Fruit fly (Drosophila melanogaster): ENCODE measurements around the gene CG45067.

The CG45067 gene

DNA sequence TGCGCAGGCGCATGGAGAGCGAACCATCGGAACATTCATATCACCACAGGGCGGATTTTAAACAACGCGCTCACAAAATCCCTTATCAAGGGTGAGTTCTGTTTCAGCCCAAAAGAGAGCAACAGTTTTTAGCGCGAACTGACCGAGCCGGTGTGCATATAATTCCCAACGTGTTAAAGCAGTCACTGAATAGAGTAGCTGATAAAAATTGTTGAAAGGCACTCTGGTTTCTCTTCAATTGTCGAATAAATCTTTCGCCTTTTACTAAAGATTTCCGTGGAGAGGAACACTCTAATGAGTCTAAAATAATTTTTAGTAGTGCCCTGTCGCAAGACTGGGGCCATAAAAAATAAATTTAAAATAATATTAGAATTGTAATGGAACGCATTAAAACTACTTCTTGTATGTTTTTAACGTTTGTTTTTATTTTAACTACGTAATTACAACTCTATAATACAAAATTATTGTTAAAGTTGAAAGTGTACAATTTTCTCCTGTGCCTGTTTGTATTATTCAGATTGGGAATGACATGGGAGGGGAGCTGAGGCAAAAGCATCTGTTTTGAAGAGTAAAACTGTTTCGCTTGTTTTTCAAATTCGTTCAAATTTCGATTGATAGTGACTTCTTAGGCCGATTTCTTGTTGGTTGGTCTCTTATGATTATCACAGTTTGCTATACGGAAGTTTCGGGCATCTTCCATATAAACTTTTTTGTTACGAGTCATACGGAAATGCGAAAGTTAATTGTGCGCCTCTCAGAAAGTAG, 23.5 kb downstream of the CG45067 start (continued):
- no peak for TF ChIP-seq CG17912 (GFP tag; optimal IDR thresholded peaks at IDR 0.05)
- peak; percentile 8 for TF ChIP-seq Atf3 (GFP tag; optimal IDR thresholded peaks at IDR 0.05)
- TF ChIP-seq odd (GFP tag; optimal IDR thresholded peaks at IDR 0.05), result no peak
- peak; percentile 49 for TF ChIP-seq Fer3 (tag; optimal IDR thresholded peaks at IDR 0.05)
- peak; percentile 81 for TF ChIP-seq D19A (tag; optimal IDR thresholded peaks at IDR 0.05)
- TF ChIP-seq zen (tag; optimal IDR thresholded peaks at IDR 0.05), result peak; percentile 48
- TF ChIP-seq CG11560 (tag; IDR thresholded peaks at IDR 0.05), result no peak
- no peak for TF ChIP-seq pfk (GFP tag; optimal IDR thresholded peaks at IDR 0.05)
- no peak for TF ChIP-seq CG17186 (GFP tag; optimal IDR thresholded peaks at IDR 0.05)
- TF ChIP-seq CG1647 (GFP tag; optimal IDR thresholded peaks at IDR 0.05), result peak; percentile 19
- peak; percentile 71; the same call in 2 of the 3 replicates for TF ChIP-seq Dbx (GFP tag; IDR thresholded peaks at IDR 0.05)
- peak; percentile 6 for TF ChIP-seq pzg (GFP tag; optimal IDR thresholded peaks at IDR 0.05)
- TF ChIP-seq CG17568 (GFP tag; optimal IDR thresholded peaks at IDR 0.05), result no peak
- no peak for TF ChIP-seq Usf (GFP tag; optimal IDR thresholded peaks at IDR 0.05)
- peak; percentile 34 for TF ChIP-seq CG17385 (GFP tag; optimal IDR thresholded peaks at IDR 0.05)
- no peak for TF ChIP-seq Abd-B (GFP tag; optimal IDR thresholded peaks at IDR 0.05)
- TF ChIP-seq klu (GFP tag; IDR thresholded peaks at IDR 0.05), result no peak
- TF ChIP-seq CG1529 (GFP tag; optimal IDR thresholded peaks at IDR 0.05), result no peak
- TF ChIP-seq Atf6 (GFP tag; IDR thresholded peaks at IDR 0.05), result peak; percentile 69
- TF ChIP-seq gce (GFP tag; IDR thresholded peaks at IDR 0.05), result no peak; the same call in 2 of the 3 replicates
- no peak for TF ChIP-seq CG11695 (GFP tag; IDR thresholded peaks at IDR 0.05)
- TF ChIP-seq salm (tag; optimal IDR thresholded peaks at IDR 0.05), result no peak
- no peak for TF ChIP-seq Gsc (GFP tag; IDR thresholded peaks at IDR 0.05)
- TF ChIP-seq Sox102F (GFP tag; optimal IDR thresholded peaks at IDR 0.05), result no peak
- no peak for TF ChIP-seq wdn (GFP tag; IDR thresholded peaks at IDR 0.05)
- TF ChIP-seq Vsx1 (GFP tag; optimal IDR thresholded peaks at IDR 0.05), result no peak
- no peak for TF ChIP-seq vnd (GFP tag; IDR thresholded peaks at IDR 0.05; ENCODE audit: partially characterized antibody)
- TF ChIP-seq B-H2 (GFP tag; optimal IDR thresholded peaks at IDR 0.05), result peak; percentile 45
- no peak for TF ChIP-seq ftz-f1 (GFP tag; optimal IDR thresholded peaks at IDR 0.05)
- TF ChIP-seq CG11504 (tag; optimal IDR thresholded peaks at IDR 0.05), result no peak
- no peak for TF ChIP-seq ro (GFP tag; IDR thresholded peaks at IDR 0.05)
- peak; percentile 7 for TF ChIP-seq twi (tag; optimal IDR thresholded peaks at IDR 0.05)
- TF ChIP-seq Sry-β (GFP tag; optimal IDR thresholded peaks at IDR 0.05), result no peak
- no peak for TF ChIP-seq CG10147 (GFP tag; optimal IDR thresholded peaks at IDR 0.05)
- no peak for TF ChIP-seq vfl (GFP tag; optimal IDR thresholded peaks at IDR 0.05)
- no peak for TF ChIP-seq CG10543 (GFP tag; optimal IDR thresholded peaks at IDR 0.05)
- TF ChIP-seq caup (GFP tag; optimal IDR thresholded peaks at IDR 0.05; ENCODE audit: severe bottlenecking), result peak; percentile 49
- no peak for TF ChIP-seq luna (GFP tag; optimal IDR thresholded peaks at IDR 0.05)
- TF ChIP-seq CG6272 (GFP tag; IDR thresholded peaks at IDR 0.05), result no peak
- no peak for TF ChIP-seq CG4707 (GFP tag; optimal IDR thresholded peaks at IDR 0.05)
- no peak for TF ChIP-seq CG12769 (tag; optimal IDR thresholded peaks at IDR 0.05)
- TF ChIP-seq Ets65A (GFP tag), result no peak
- TF ChIP-seq Mes4 (GFP tag; optimal IDR thresholded peaks at IDR 0.05), result no peak
- TF ChIP-seq Dp (GFP tag; optimal IDR thresholded peaks at IDR 0.05), result peak; percentile 92
- TF ChIP-seq ase (GFP tag; IDR thresholded peaks at IDR 0.05), result no peak
- TF ChIP-seq CG13775 (GFP tag; optimal IDR thresholded peaks at IDR 0.05), result no peak
- TF ChIP-seq Nf-YA (GFP tag; IDR thresholded peaks at IDR 0.05), result peak; percentile 69
- TF ChIP-seq Oli (tag; optimal IDR thresholded peaks at IDR 0.05), result no peak
- no peak for TF ChIP-seq fru (optimal IDR thresholded peaks at IDR 0.05)
- peak; percentile 45 for TF ChIP-seq CG8944 (GFP tag; optimal IDR thresholded peaks at IDR 0.05)

Measured in whole organism, embryonic.